Fruit fly (Drosophila melanogaster): Measurements from ENCODE around the gene Ccm3.

The Ccm3 gene

dm6 chr3R:15332994-15333393 lies 38.8 kb upstream of the Ccm3 start, which contains the start of the genes Fkbp39 and Cyfip:
Fkbp39 (minus strand) TSS chr3R:15333133.
Cyfip (plus strand) TSS chr3R:15333266.
- TF ChIP-seq BtbVII (GFP tag; optimal IDR thresholded peaks at IDR 0.05) (no peak), Nf-YB (GFP tag; optimal IDR thresholded peaks at IDR 0.05) (peak; percentile 48), CG6175 (GFP tag; IDR thresholded peaks at IDR 0.05) (no peak), seq (GFP tag; IDR thresholded peaks at IDR 0.05) (no peak), dpn (GFP tag; optimal IDR thresholded peaks at IDR 0.05) (peak; percentile 41 to 57), odd (GFP tag; optimal IDR thresholded peaks at IDR 0.05) (no peak), CG8478 (optimal IDR thresholded peaks at IDR 0.05) (no peak), so (GFP tag; IDR thresholded peaks at IDR 0.05) (no peak), disco-r (GFP tag; optimal IDR thresholded peaks at IDR 0.05) (no peak), CG31365 (tag; optimal IDR thresholded peaks at IDR 0.05) (no peak), Ets97D (GFP tag; optimal IDR thresholded peaks at IDR 0.05) (peak; percentile 95), jing (GFP tag; optimal IDR thresholded peaks at IDR 0.05) (no peak), CG8290 (GFP tag; optimal IDR thresholded peaks at IDR 0.05) (no peak), CG8290 (tag; optimal IDR thresholded peaks at IDR 0.05) (no peak), CG7745 (tag; optimal IDR thresholded peaks at IDR 0.05) (no peak), luna (GFP tag; optimal IDR thresholded peaks at IDR 0.05) (peak; percentile 7), NFAT (GFP tag; IDR thresholded peaks at IDR 0.05) (peak; percentile 41; the same call in 1 of the 2 replicates), zen (tag; optimal IDR thresholded peaks at IDR 0.05) (peak; percentile 54), unpg (GFP tag; optimal IDR thresholded peaks at IDR 0.05) (no peak), CG13894 (tag; optimal IDR thresholded peaks at IDR 0.05) (no peak), CG1024 (GFP tag; IDR thresholded peaks at IDR 0.05) (no peak), gcm2 (GFP tag; optimal IDR thresholded peaks at IDR 0.05) (peak; percentile 14), CG13123 (GFP tag; optimal IDR thresholded peaks at IDR 0.05) (no peak), gce (GFP tag; IDR thresholded peaks at IDR 0.05) (no peak), CG30020 (tag; optimal IDR thresholded peaks at IDR 0.05) (peak; percentile 40), CG30431 (GFP tag; optimal IDR thresholded peaks at IDR 0.05) (no peak), Lim3 (GFP tag; IDR thresholded peaks at IDR 0.05) (no peak), CG17385 (GFP tag; optimal IDR thresholded peaks at IDR 0.05) (no peak), Trl (optimal IDR thresholded peaks at IDR 0.05) (no peak), Trl (GFP tag; optimal IDR thresholded peaks at IDR 0.05) (peak; percentile 74), CG15514 (GFP tag; optimal IDR thresholded peaks at IDR 0.05) (peak; percentile 97), YL-1 (GFP tag; optimal IDR thresholded peaks at IDR 0.05) (peak; percentile 98), chif (GFP tag; optimal IDR thresholded peaks at IDR 0.05) (peak in 1 of 2 experiments; percentile 36), dm (GFP tag; optimal IDR thresholded peaks at IDR 0.05) (peak; percentile 97), lov (optimal IDR thresholded peaks at IDR 0.05) (no peak), lov (GFP tag; IDR thresholded peaks at IDR 0.05) (no peak), CG9727 (GFP tag; optimal IDR thresholded peaks at IDR 0.05) (peak; percentile 2), bcd (GFP tag; optimal IDR thresholded peaks at IDR 0.05) (no peak), TFAM (GFP tag; optimal IDR thresholded peaks at IDR 0.05) (no peak), chinmo (GFP tag; IDR thresholded peaks at IDR 0.05; ENCODE audit: partially characterized antibody) (0 out of 4 replicates have a peak, but pooled peaks have one; percentile 65), E2f2 (GFP tag; IDR thresholded peaks at IDR 0.05) (peak; percentile 78), CG31224 (GFP tag; IDR thresholded peaks at IDR 0.05) (no peak), kah (GFP tag; optimal IDR thresholded peaks at IDR 0.05) (peak; percentile 35), kni (GFP tag; optimal IDR thresholded peaks at IDR 0.05) (no peak), vfl (GFP tag; optimal IDR thresholded peaks at IDR 0.05) (peak; percentile 61), CG11093 (GFP tag; IDR thresholded peaks at IDR 0.05) (no peak), CG2120 (GFP tag; optimal IDR thresholded peaks at IDR 0.05) (peak; percentile 71), wdn (GFP tag; IDR thresholded peaks at IDR 0.05) (no peak), CG7372 (GFP tag; IDR thresholded peaks at IDR 0.05) (no peak), CG34224 (GFP tag; IDR thresholded peaks at IDR 0.05; ENCODE audit: partially characterized antibody) (peak; percentile 82), Ravus (GFP tag; IDR thresholded peaks at IDR 0.05) (no peak), Xbp1 (GFP tag; optimal IDR thresholded peaks at IDR 0.05) (peak; percentile 65), schlank (tag; optimal IDR thresholded peaks at IDR 0.05) (no peak), CG3838 (GFP tag; optimal IDR thresholded peaks at IDR 0.05) (no peak)
